Fruit fly (Drosophila melanogaster) whole organism, embryonic: ENCODE data around the gene Ac13E.

Source experiments
- Blimp-1 ChIP-seq: fragments of 200-800 bp; sonication (Bioruptor generic); optimal IDR thresholded peaks from 3 replicates; lab custom pipeline; 2018; ENCODE audit warnings: missing biosample characterization, missing genetic modification characterization, mild to moderate bottlenecking, moderate library complexity, missing genetic modification reagents
- CG1024 ChIP-seq: fragments of 200-800 bp; sonication (Bioruptor generic); IDR thresholded peaks from 2 replicates; pipeline ENCODE4 v1.3.6; 2022; ENCODE audit warnings: missing biosample characterization, missing genetic modification characterization
- CG11093 ChIP-seq: fragments of 200-800 bp; sonication (Bioruptor generic); IDR thresholded peaks from 3 replicates; pipeline ENCODE4 v1.3.6; 2022; ENCODE audit warnings: missing biosample characterization, missing genetic modification characterization
- CG12769 ChIP-seq: fragments of 200-800 bp; sonication (Bioruptor generic); optimal IDR thresholded peaks from 2 replicates; lab custom pipeline; 2019; ENCODE audit warnings: missing biosample characterization, mild to moderate bottlenecking, missing genetic modification characterization, moderate library complexity
- CG13624 ChIP-seq: fragments of 200-800 bp; sonication (Bioruptor generic); optimal IDR thresholded peaks from 2 replicates; lab custom pipeline; 2016; ENCODE audit warnings: missing biosample characterization, missing genetic modification characterization
- CG13775 ChIP-seq: fragments of 200-800 bp; sonication (Bioruptor generic); optimal IDR thresholded peaks from 3 replicates; lab custom pipeline; 2017; ENCODE audit warnings: missing biosample characterization, mild to moderate bottlenecking, missing genetic modification characterization
- CG14441 ChIP-seq: fragments of 200-800 bp; sonication (Bioruptor generic); IDR thresholded peaks from 2 replicates; pipeline ENCODE4 v1.3.6; 2022; ENCODE audit warnings: missing biosample characterization, missing genetic modification characterization
- CG16863 ChIP-seq: fragments of 200-800 bp; sonication (Bioruptor generic); optimal IDR thresholded peaks from 3 replicates; lab custom pipeline; 2016; ENCODE audit warnings: missing biosample characterization, missing genetic modification characterization
- CG17361 ChIP-seq: fragments of 200-800 bp; sonication (Bioruptor generic); IDR thresholded peaks from 3 replicates; pipeline ENCODE4 v1.3.6; 2022; ENCODE audit warnings: missing biosample characterization, missing genetic modification characterization
- CG2199 ChIP-seq: fragments of 200-800 bp; sonication (Bioruptor generic); IDR thresholded peaks from 3 replicates; pipeline ENCODE4 v1.3.6; 2022; ENCODE audit warnings: missing biosample characterization, missing genetic modification characterization
- CG2678 ChIP-seq: fragments of 200-800 bp; sonication (Bioruptor generic); optimal IDR thresholded peaks from 3 replicates; lab custom pipeline; 2019; ENCODE audit warnings: missing biosample characterization, mild to moderate bottlenecking, missing genetic modification characterization, moderate library complexity
- CG2712 ChIP-seq: fragments of 200-800 bp; optimal IDR thresholded peaks from 3 replicates; lab custom pipeline; 2019; ENCODE audit warnings: missing biosample characterization, mild to moderate bottlenecking, missing genetic modification characterization, moderate library complexity
- CG3065 ChIP-seq: fragments of 200-800 bp; sonication (Bioruptor generic); optimal IDR thresholded peaks from 2 replicates; lab custom pipeline; 2016; ENCODE audit warnings: missing biosample characterization, missing genetic modification characterization
- CG33557 ChIP-seq: fragments of 200-800 bp; sonication (Bioruptor generic); optimal IDR thresholded peaks from 2 replicates; lab custom pipeline; 2019; ENCODE audit warnings: missing biosample characterization, mild to moderate bottlenecking, missing genetic modification characterization, moderate library complexity
- CG3407 ChIP-seq: fragments of 200-800 bp; sonication (Bioruptor generic); optimal IDR thresholded peaks from 2 replicates; lab custom pipeline; 2018; ENCODE audit warnings: missing biosample characterization, mild to moderate bottlenecking, missing genetic modification characterization
- CG43689 ChIP-seq: fragments of 200-800 bp; sonication (Bioruptor generic); IDR thresholded peaks from 2 replicates; pipeline ENCODE4 v1.3.6; 2022; ENCODE audit warnings: missing biosample characterization, missing genetic modification characterization
- CG6854 ChIP-seq: fragments of 200-800 bp; sonication (Bioruptor generic); optimal IDR thresholded peaks from 3 replicates; lab custom pipeline; 2017; ENCODE audit warnings: missing biosample characterization, mild to moderate bottlenecking, missing genetic modification characterization
- CG9932 ChIP-seq: fragments of 200-800 bp; sonication (Bioruptor generic); IDR thresholded peaks from 2 replicates; pipeline ENCODE4 v1.3.6; 2022; ENCODE audit warnings: missing biosample characterization, missing genetic modification characterization
- CrebB ChIP-seq: fragments of 200-800 bp; sonication (Bioruptor generic); optimal IDR thresholded peaks from 3 replicates; lab custom pipeline; 2018; ENCODE audit warnings: missing biosample characterization, mild to moderate bottlenecking, missing genetic modification characterization
- Dip3 ChIP-seq: fragments of 200-800 bp; sonication (Bioruptor generic); optimal IDR thresholded peaks from 3 replicates; lab custom pipeline; 2016; ENCODE audit warnings: missing biosample characterization, missing genetic modification characterization
- Dll ChIP-seq: fragments of 200-800 bp; sonication (Bioruptor generic); IDR thresholded peaks from 4 replicates; pipeline ENCODE4 v1.3.6; 2022; ENCODE audit warnings: missing biosample characterization, missing genetic modification characterization; ENCODE audit not compliant: partially characterized antibody
- Doc2 ChIP-seq: fragments of 200-800 bp; sonication (Bioruptor generic); IDR thresholded peaks from 2 replicates; pipeline ENCODE4 v1.3.6; 2022; ENCODE audit warnings: missing biosample characterization, missing genetic modification characterization
- Dp ChIP-seq: fragments of 200-800 bp; sonication (Bioruptor generic); optimal IDR thresholded peaks from 2 replicates; lab custom pipeline; 2018; ENCODE audit warnings: missing biosample characterization, mild to moderate bottlenecking, missing genetic modification characterization, moderate library complexity
- HHEX ChIP-seq: fragments of 200-800 bp; sonication (Bioruptor generic); optimal IDR thresholded peaks from 3 replicates; lab custom pipeline; 2017; ENCODE audit warnings: missing biosample characterization, mild to moderate bottlenecking, missing genetic modification characterization, missing genetic modification reagents
- Jarid2 ChIP-seq: fragments of 200-800 bp; sonication (Bioruptor generic); optimal IDR thresholded peaks from 3 replicates; lab custom pipeline; 2017; ENCODE audit warnings: mild to moderate bottlenecking, missing biosample characterization, missing genetic modification reagents, missing genetic modification characterization
- MESR4 ChIP-seq: fragments of 200-800 bp; sonication (Bioruptor generic); optimal IDR thresholded peaks from 2 replicates; lab custom pipeline; 2018; ENCODE audit warnings: missing biosample characterization, mild to moderate bottlenecking, missing genetic modification characterization, moderate library complexity
- Myb ChIP-seq: fragments of 200-800 bp; sonication (Bioruptor generic); optimal IDR thresholded peaks from 2 replicates; lab custom pipeline; 2016; ENCODE audit warnings: missing biosample characterization, missing genetic modification characterization
- NfI ChIP-seq: fragments of 200-800 bp; sonication (Bioruptor generic); optimal IDR thresholded peaks from 3 replicates; lab custom pipeline; 2018; ENCODE audit warnings: missing biosample characterization, mild to moderate bottlenecking, missing genetic modification characterization, moderate library complexity
- Pdp1 ChIP-seq, 2 experiments: fragments of 200-800 bp; sonication (Bioruptor generic); optimal IDR thresholded peaks; 3 replicates each; lab custom pipeline; 2016; ENCODE audit warnings: missing biosample characterization in 2 of 2, missing genetic modification characterization in 2 of 2, mild to moderate bottlenecking in 1 of 2, moderate library complexity in 1 of 2
- Scr ChIP-seq: fragments of 200-800 bp; sonication (Bioruptor generic); IDR thresholded peaks from 2 replicates; pipeline ENCODE4 v1.3.6; 2022; ENCODE audit warnings: missing biosample characterization, missing genetic modification characterization; ENCODE audit not compliant: partially characterized antibody
- Six4 ChIP-seq: fragments of 200-800 bp; sonication (Bioruptor generic); optimal IDR thresholded peaks from 2 replicates; lab custom pipeline; 2016; ENCODE audit warnings: missing biosample characterization, missing genetic modification characterization
- Usf ChIP-seq: fragments of 200-800 bp; sonication (Bioruptor generic); optimal IDR thresholded peaks from 2 replicates; lab custom pipeline; 2017; ENCODE audit warnings: missing genotype, missing biosample characterization, missing genetic modification characterization
- al ChIP-seq: fragments of 200-800 bp; sonication (Bioruptor generic); IDR thresholded peaks from 2 replicates; pipeline ENCODE4 v1.3.6; 2022; ENCODE audit warnings: missing biosample characterization, missing genetic modification characterization
- croc ChIP-seq: fragments of 200-800 bp; sonication (Bioruptor generic); conservative IDR thresholded peaks from 3 replicates; pipeline ENCODE4 v1.3.6; 2022; ENCODE audit warnings: missing biosample characterization, missing genetic modification characterization
- en ChIP-seq: fragments of 200-800 bp; sonication (Bioruptor generic); optimal IDR thresholded peaks from 2 replicates; lab custom pipeline; 2016; ENCODE audit warnings: missing biosample characterization, missing genetic modification characterization
- esg ChIP-seq: fragments of 200-800 bp; sonication (Bioruptor generic); conservative IDR thresholded peaks from 2 replicates; pipeline ENCODE4 v1.3.6; 2022; ENCODE audit warnings: missing biosample characterization, missing genetic modification characterization
- gce ChIP-seq: fragments of 200-800 bp; sonication (Bioruptor generic); IDR thresholded peaks from 3 replicates; pipeline ENCODE4 v1.3.6; 2022; ENCODE audit warnings: missing biosample characterization, missing genetic modification characterization
- gt ChIP-seq: fragments of 200-800 bp; sonication (Bioruptor generic); IDR thresholded peaks from 2 replicates; pipeline ENCODE4 v1.3.6; 2022; ENCODE audit warnings: missing biosample characterization, missing genetic modification characterization
- h ChIP-seq: fragments of >200 bp; optimal IDR thresholded peaks from 2 replicates; lab custom pipeline; 2017
- kay ChIP-seq: fragments of 200-800 bp; sonication (Bioruptor generic); optimal IDR thresholded peaks from 2 replicates; lab custom pipeline; 2016; ENCODE audit warnings: missing biosample characterization, missing genetic modification characterization
- nerfin-1 ChIP-seq: fragments of 200-800 bp; sonication (Bioruptor generic); optimal IDR thresholded peaks from 3 replicates; lab custom pipeline; 2019; ENCODE audit warnings: missing biosample characterization, mild to moderate bottlenecking, missing genetic modification characterization, moderate library complexity
- odd ChIP-seq: fragments of 200-800 bp; sonication (Bioruptor generic); optimal IDR thresholded peaks from 2 replicates; lab custom pipeline; 2017; ENCODE audit warnings: missing biosample characterization, mild to moderate bottlenecking, missing genetic modification characterization
- p53 ChIP-seq: fragments of 200-800 bp; sonication (Bioruptor generic); optimal IDR thresholded peaks from 2 replicates; lab custom pipeline; 2016; ENCODE audit warnings: missing biosample characterization, missing genetic modification characterization
- pb ChIP-seq: fragments of 200-800 bp; sonication (Bioruptor generic); optimal IDR thresholded peaks from 3 replicates; lab custom pipeline; 2016; ENCODE audit warnings: missing biosample characterization, missing genetic modification characterization
- pum ChIP-seq: fragments of 200-800 bp; sonication (Bioruptor generic); optimal IDR thresholded peaks from 2 replicates; lab custom pipeline; 2016; ENCODE audit warnings: missing biosample characterization, missing genetic modification characterization
- rib ChIP-seq: fragments of 200-800 bp; sonication (Bioruptor generic); IDR thresholded peaks from 2 replicates; pipeline ENCODE4 v1.3.6; 2022; ENCODE audit warnings: missing biosample characterization, missing genetic modification characterization
- row ChIP-seq: fragments of 200-800 bp; sonication (Bioruptor generic); IDR thresholded peaks from 3 replicates; pipeline ENCODE4 v1.3.6; 2022; ENCODE audit warnings: missing biosample characterization, missing genetic modification characterization
- slbo ChIP-seq: fragments of 200-800 bp; sonication (Bioruptor generic); IDR thresholded peaks from 2 replicates; pipeline ENCODE4 v1.3.6; 2022; ENCODE audit warnings: missing biosample characterization, missing genetic modification characterization
- slou ChIP-seq: fragments of 200-800 bp; sonication (Bioruptor generic); optimal IDR thresholded peaks from 3 replicates; lab custom pipeline; 2016; ENCODE audit warnings: missing biosample characterization, missing genetic modification characterization
- so ChIP-seq: fragments of 200-800 bp; sonication (Bioruptor generic); IDR thresholded peaks from 3 replicates; pipeline ENCODE4 v1.3.6; 2022; ENCODE audit warnings: missing biosample characterization, missing genetic modification characterization
- tgo ChIP-seq: fragments of 200-800 bp; sonication (Bioruptor generic); IDR thresholded peaks from 3 replicates; pipeline ENCODE4 v1.3.6; 2022; ENCODE audit warnings: missing biosample characterization, missing genetic modification characterization
- unpg ChIP-seq: fragments of 200-800 bp; sonication (Bioruptor generic); optimal IDR thresholded peaks from 3 replicates; lab custom pipeline; 2018; ENCODE audit warnings: missing biosample characterization, mild to moderate bottlenecking, missing genetic modification characterization, moderate library complexity
- vfl ChIP-seq: fragments of 200-800 bp; sonication (Bioruptor generic); optimal IDR thresholded peaks from 2 replicates; lab custom pipeline; 2016; ENCODE audit warnings: missing biosample characterization, missing genetic modification characterization

Ac13E gene

dm6 chrX:15574384-15574783 is 20.3 kb upstream of the Ac13E start, which contains the start of gene CG9213 (continued):
- TF ChIP-seq pum (GFP tag; lab: Kevin White, UChicago) (no peak), gt (no peak), CG14441 (GFP tag; lab: Robert Waterston, UW) (no peak), CG43689 (GFP tag; lab: Robert Waterston, UW) (no peak), vfl (GFP tag; lab: Kevin White, UChicago) (no peak), CG16863 (GFP tag; lab: Kevin White, UChicago) (no peak), row (peak; percentile 81), CG6854 (no peak), NfI (GFP tag; lab: Kevin White, UChicago) (peak; percentile 13), Myb (peak; percentile 35), Dp (GFP tag; lab: Kevin White, UChicago) (peak; percentile 34), CG33557 (no peak), HHEX (GFP tag; lab: Kevin White, UChicago) (no peak), Scr (GFP tag; lab: Robert Waterston, UW) (peak; percentile 87), Blimp-1 (GFP tag; lab: Kevin White, UChicago) (no peak), MESR4 (peak; percentile 40), CG2712 (tag; lab: Kevin White, UChicago) (no peak), tgo (GFP tag; lab: Robert Waterston, UW) (no peak), CG2199 (GFP tag; lab: Robert Waterston, UW) (no peak), Six4 (GFP tag; lab: Kevin White, UChicago) (no peak), CG13624 (GFP tag; lab: Kevin White, UChicago) (no peak), gce (no peak), slbo (GFP tag; lab: Robert Waterston, UW) (peak; percentile 29; the same call in 1 of the 2 replicates), rib (GFP tag; lab: Robert Waterston, UW) (no peak), croc (no peak), al (GFP tag; lab: Robert Waterston, UW) (no peak), Pdp1 (GFP tag; optimal IDR thresholded peaks at IDR 0.05; lab: Kevin White, UChicago) (peak in 1 of 2 experiments; percentile 13), Doc2 (GFP tag; lab: Robert Waterston, UW) (no peak), CG2678 (tag; lab: Kevin White, UChicago) (no peak), CG13775 (no peak), Dip3 (GFP tag; lab: Kevin White, UChicago) (no peak), nerfin-1 (no peak), p53 (GFP tag; lab: Kevin White, UChicago) (no peak), Jarid2 (GFP tag; lab: Kevin White, UChicago) (no peak), CG9932 (GFP tag; lab: Robert Waterston, UW) (peak; percentile 44; the same call in 1 of the 2 replicates), esg (GFP tag; lab: Robert Waterston, UW) (no peak), en (GFP tag; lab: Kevin White, UChicago) (no peak), CG17361 (no peak), CG12769 (tag; lab: Kevin White, UChicago) (no peak), CG1024 (no peak), CrebB (no peak), CG11093 (no peak), Dll (peak; percentile 86), slou (no peak), CG3407 (GFP tag; lab: Kevin White, UChicago) (no peak), odd (no peak), h (lab: Kevin White, UChicago) (no peak), kay (no peak), CG3065 (GFP tag; lab: Kevin White, UChicago) (no peak), pb (GFP tag; lab: Kevin White, UChicago) (no peak), unpg (no peak), Usf (GFP tag; lab: Kevin White, UChicago) (no peak), so (GFP tag; lab: Robert Waterston, UW) (no peak)
